Worm (Caenorhabditis elegans): ENCODE data around the gene wdr-46.

DNA sequence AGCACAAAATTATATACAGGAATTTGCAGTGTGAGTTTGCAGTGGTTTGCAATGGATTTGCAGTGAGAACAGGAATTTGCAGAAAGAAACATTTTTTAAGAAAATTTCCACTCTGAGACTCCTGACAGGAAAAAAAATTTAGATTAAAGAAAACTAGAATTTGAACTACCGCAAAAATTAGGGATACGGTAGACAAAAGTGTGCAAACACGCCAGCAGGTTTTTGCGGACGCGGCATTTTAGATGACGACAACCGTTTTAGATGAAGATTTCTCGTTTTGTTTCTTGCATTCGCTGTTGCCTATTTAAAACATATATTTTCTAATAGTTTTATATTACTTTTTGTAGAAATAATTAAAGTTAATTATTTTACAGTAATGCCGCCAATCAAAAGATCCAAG lies at the start of gene wdr-46:
- TF ChIP-seq snu-23 (GFP tag; optimal IDR thresholded peaks at IDR 0.05): peak; percentile 91
- TF ChIP-seq nhr-77 (tag; optimal IDR thresholded peaks at IDR 0.05): peak; percentile 60
- TF ChIP-seq unc-130 (tag; optimal IDR thresholded peaks at IDR 0.05): peak; percentile 93
- TF ChIP-seq ces-1 (GFP tag; optimal IDR thresholded peaks at IDR 0.05): no peak
- peak; percentile 11 for TF ChIP-seq zag-1 (tag; optimal IDR thresholded peaks at IDR 0.05)
- TF ChIP-seq aly-2 (tag; optimal IDR thresholded peaks at IDR 0.05): peak; percentile 72

All from whole organism, L1 larva.